Fruit fly (Drosophila melanogaster) whole organism, embryonic: ENCODE measurements around the gene zuc.

Experiments
- ATbp ChIP-seq: fragments of 200-800 bp; sonication (Bioruptor generic); optimal IDR thresholded peaks from 2 replicates; lab custom pipeline; 2017; ENCODE audit warnings: missing biosample characterization, mild to moderate bottlenecking, missing genetic modification characterization, missing genetic modification reagents
- Atf3 ChIP-seq: fragments of 200-800 bp; sonication (Bioruptor generic); optimal IDR thresholded peaks from 3 replicates; lab custom pipeline; 2016; ENCODE audit warnings: missing biosample characterization, missing genetic modification characterization
- BEAF-32 ChIP-seq: fragments of 200-800 bp; sonication (Bioruptor generic); optimal IDR thresholded peaks from 3 replicates; lab custom pipeline; 2017; ENCODE audit warnings: missing biosample characterization, missing genetic modification characterization, mild to moderate bottlenecking, moderate library complexity, missing genetic modification reagents
- CG11398 ChIP-seq: fragments of 200-800 bp; sonication (Bioruptor generic); optimal IDR thresholded peaks from 2 replicates; lab custom pipeline; 2016; ENCODE audit warnings: missing biosample characterization, missing genetic modification characterization
- CG11560 ChIP-seq: fragments of 200-800 bp; sonication (Bioruptor generic); IDR thresholded peaks from 3 replicates; pipeline ENCODE4 v1.3.6; 2022; ENCODE audit warnings: missing biosample characterization, missing genetic modification characterization
- CG11696 ChIP-seq: fragments of 200-800 bp; sonication (Bioruptor generic); IDR thresholded peaks from 2 replicates; pipeline ENCODE4 v1.3.6; 2022; ENCODE audit warnings: missing biosample characterization, missing genetic modification characterization
- CG12391 ChIP-seq: fragments of 200-800 bp; sonication (Bioruptor generic); optimal IDR thresholded peaks from 3 replicates; lab custom pipeline; 2018; ENCODE audit warnings: missing biosample characterization, mild to moderate bottlenecking, missing genetic modification characterization, moderate library complexity
- CG12769 ChIP-seq: fragments of 200-800 bp; sonication (Bioruptor generic); optimal IDR thresholded peaks from 2 replicates; lab custom pipeline; 2019; ENCODE audit warnings: missing biosample characterization, mild to moderate bottlenecking, missing genetic modification characterization, moderate library complexity
- CG13894 ChIP-seq: fragments of 200-800 bp; sonication (Bioruptor generic); optimal IDR thresholded peaks from 3 replicates; lab custom pipeline; 2018; ENCODE audit warnings: missing biosample characterization, mild to moderate bottlenecking, missing genetic modification characterization, moderate library complexity
- CG16779 ChIP-seq: fragments of 200-800 bp; sonication (Bioruptor generic); IDR thresholded peaks from 2 replicates; pipeline ENCODE4 v1.3.6; 2022; ENCODE audit warnings: missing biosample characterization, missing genetic modification characterization
- CG17186 ChIP-seq: fragments of 200-800 bp; sonication (Bioruptor generic); optimal IDR thresholded peaks from 3 replicates; lab custom pipeline; 2017; ENCODE audit warnings: missing biosample characterization, missing genetic modification reagents, missing genetic modification characterization
- CG17359 ChIP-seq: fragments of 200-800 bp; sonication (Bioruptor generic); optimal IDR thresholded peaks from 3 replicates; lab custom pipeline; 2018; ENCODE audit warnings: missing biosample characterization, mild to moderate bottlenecking, missing genetic modification characterization, moderate library complexity
- CG17829 ChIP-seq: fragments of 200-800 bp; optimal IDR thresholded peaks from 2 replicates; lab custom pipeline; 2019; ENCODE audit warnings: missing biosample characterization, mild to moderate bottlenecking, missing genetic modification characterization, moderate library complexity
- CG3065 ChIP-seq: fragments of 200-800 bp; sonication (Bioruptor generic); optimal IDR thresholded peaks from 2 replicates; lab custom pipeline; 2016; ENCODE audit warnings: missing biosample characterization, missing genetic modification characterization
- CG3163 ChIP-seq: fragments of 200-800 bp; sonication (Bioruptor generic); optimal IDR thresholded peaks from 3 replicates; lab custom pipeline; 2016; ENCODE audit warnings: missing biosample characterization, missing genetic modification characterization
- CG33213 ChIP-seq: fragments of 200-800 bp; sonication (Bioruptor generic); optimal IDR thresholded peaks from 3 replicates; lab custom pipeline; 2016; ENCODE audit warnings: missing biosample characterization, missing genetic modification characterization
- CG4730 ChIP-seq: fragments of 200-800 bp; sonication (Bioruptor generic); IDR thresholded peaks from 2 replicates; pipeline ENCODE4 v1.3.6; 2022; ENCODE audit warnings: missing biosample characterization, missing genetic modification characterization
- CG4820 ChIP-seq: fragments of 200-800 bp; sonication (Bioruptor generic); optimal IDR thresholded peaks from 3 replicates; lab custom pipeline; 2016; ENCODE audit warnings: missing biosample characterization, missing genetic modification characterization
- CG4854 ChIP-seq: fragments of 200-800 bp; sonication (Bioruptor generic); optimal IDR thresholded peaks from 2 replicates; lab custom pipeline; 2016; ENCODE audit warnings: missing biosample characterization, missing genetic modification characterization, inconsistent platforms
- CG8089 ChIP-seq: fragments of 200-800 bp; sonication (Bioruptor generic); optimal IDR thresholded peaks from 3 replicates; lab custom pipeline; 2016; ENCODE audit warnings: missing biosample characterization, missing genetic modification characterization
- CG9437 ChIP-seq: fragments of 200-800 bp; sonication (Bioruptor generic); optimal IDR thresholded peaks from 2 replicates; lab custom pipeline; 2018; ENCODE audit warnings: missing biosample characterization, mild to moderate bottlenecking, missing genetic modification characterization
- CrebB ChIP-seq: fragments of 200-800 bp; sonication (Bioruptor generic); optimal IDR thresholded peaks from 3 replicates; lab custom pipeline; 2018; ENCODE audit warnings: missing biosample characterization, mild to moderate bottlenecking, missing genetic modification characterization
- E2f1 ChIP-seq: fragments of 200-800 bp; sonication (Bioruptor generic); IDR thresholded peaks from 2 replicates; pipeline ENCODE4 v1.3.6; 2022; ENCODE audit warnings: missing biosample characterization, missing genetic modification characterization
- Ets97D ChIP-seq: fragments of 200-800 bp; sonication (Bioruptor generic); optimal IDR thresholded peaks from 3 replicates; lab custom pipeline; 2016; ENCODE audit warnings: missing biosample characterization, missing genetic modification characterization
- Fer1 ChIP-seq: fragments of 200-800 bp; sonication (Bioruptor generic); optimal IDR thresholded peaks from 2 replicates; lab custom pipeline; 2017; ENCODE audit warnings: missing biosample characterization, mild to moderate bottlenecking, missing genetic modification characterization
- H15 ChIP-seq: fragments of 200-800 bp; sonication (Bioruptor generic); IDR thresholded peaks from 3 replicates; pipeline ENCODE4 v1.3.6; 2022; ENCODE audit warnings: missing biosample characterization, missing genetic modification characterization
- Hey ChIP-seq: fragments of 200-800 bp; sonication (Bioruptor generic); optimal IDR thresholded peaks from 3 replicates; lab custom pipeline; 2018; ENCODE audit warnings: missing biosample characterization, mild to moderate bottlenecking, missing genetic modification characterization
- Pdp1 ChIP-seq, 2 experiments: fragments of 200-800 bp; sonication (Bioruptor generic); optimal IDR thresholded peaks; 3 replicates each; lab custom pipeline; 2016; ENCODE audit warnings: missing biosample characterization in 2 of 2, missing genetic modification characterization in 2 of 2, mild to moderate bottlenecking in 1 of 2, moderate library complexity in 1 of 2
- Ssrp ChIP-seq: fragments of 200-800 bp; sonication (Bioruptor generic); optimal IDR thresholded peaks from 2 replicates; lab custom pipeline; 2018; ENCODE audit warnings: missing biosample characterization, mild to moderate bottlenecking, missing genetic modification characterization, moderate library complexity
- Xbp1 ChIP-seq: fragments of 200-800 bp; sonication (Bioruptor generic); optimal IDR thresholded peaks from 3 replicates; lab custom pipeline; 2016; ENCODE audit warnings: missing biosample characterization, mild to moderate bottlenecking, missing genetic modification characterization
- ab ChIP-seq: fragments of 200-800 bp; sonication (Bioruptor generic); optimal IDR thresholded peaks from 2 replicates; lab custom pipeline; 2016; ENCODE audit warnings: missing biosample characterization, missing genetic modification characterization
- chinmo ChIP-seq: fragments of 200-800 bp; sonication (Bioruptor generic); IDR thresholded peaks from 4 replicates; pipeline ENCODE4 v1.3.6; 2022; ENCODE audit warnings: missing biosample characterization, missing genetic modification characterization; ENCODE audit not compliant: partially characterized antibody
- dpn ChIP-seq, 2 experiments: fragments of 200-800 bp; sonication (Bioruptor generic); optimal IDR thresholded peaks; 3 replicates each; lab custom pipeline; 2016; ENCODE audit warnings: missing biosample characterization in 2 of 2, missing genetic modification characterization in 2 of 2
- ewg ChIP-seq: fragments of 200-800 bp; sonication (Bioruptor generic); optimal IDR thresholded peaks from 3 replicates; lab custom pipeline; 2017; ENCODE audit warnings: mild to moderate bottlenecking, missing biosample characterization, missing genetic modification reagents, missing genetic modification characterization
- fd102C ChIP-seq: fragments of 200-800 bp; sonication (Bioruptor generic); optimal IDR thresholded peaks from 2 replicates; lab custom pipeline; 2018; ENCODE audit warnings: missing biosample characterization, mild to moderate bottlenecking, missing genetic modification characterization, moderate library complexity
- gfzf ChIP-seq: fragments of 200-800 bp; sonication (Bioruptor generic); optimal IDR thresholded peaks from 2 replicates; lab custom pipeline; 2016; ENCODE audit warnings: missing biosample characterization, mild to moderate bottlenecking, missing genetic modification characterization, moderate library complexity
- grn ChIP-seq: fragments of 200-800 bp; sonication (Bioruptor generic); optimal IDR thresholded peaks from 3 replicates; lab custom pipeline; 2017; ENCODE audit warnings: missing biosample characterization, missing genetic modification characterization
- gsb-n ChIP-seq: fragments of 200-800 bp; sonication (Bioruptor generic); optimal IDR thresholded peaks from 3 replicates; lab custom pipeline; 2018; ENCODE audit warnings: missing biosample characterization, mild to moderate bottlenecking, missing genetic modification characterization
- her ChIP-seq: fragments of 200-800 bp; sonication (Bioruptor generic); optimal IDR thresholded peaks from 2 replicates; lab custom pipeline; 2016; ENCODE audit warnings: missing biosample characterization, missing genetic modification characterization
- mam ChIP-seq: fragments of 200-800 bp; sonication (Bioruptor generic); optimal IDR thresholded peaks from 3 replicates; lab custom pipeline; 2016; ENCODE audit warnings: missing biosample characterization, missing genetic modification characterization
- nmo ChIP-seq: fragments of 200-800 bp; sonication (Bioruptor generic); optimal IDR thresholded peaks from 2 replicates; lab custom pipeline; 2018; ENCODE audit warnings: missing biosample characterization, mild to moderate bottlenecking, missing genetic modification characterization, moderate library complexity
- oc ChIP-seq: fragments of 200-800 bp; sonication (Bioruptor generic); optimal IDR thresholded peaks from 2 replicates; lab custom pipeline; 2018; ENCODE audit warnings: missing biosample characterization, mild to moderate bottlenecking, missing genetic modification characterization, moderate library complexity
- pros ChIP-seq: fragments of 200-800 bp; sonication (Bioruptor generic); optimal IDR thresholded peaks from 3 replicates; lab custom pipeline; 2019; ENCODE audit warnings: missing biosample characterization, mild to moderate bottlenecking, missing genetic modification characterization, moderate library complexity
- pzg ChIP-seq: fragments of 200-800 bp; sonication (Bioruptor generic); optimal IDR thresholded peaks from 3 replicates; lab custom pipeline; 2018; ENCODE audit warnings: missing biosample characterization, mild to moderate bottlenecking, missing genetic modification characterization, moderate library complexity
- rib ChIP-seq: fragments of 200-800 bp; sonication (Bioruptor generic); IDR thresholded peaks from 2 replicates; pipeline ENCODE4 v1.3.6; 2022; ENCODE audit warnings: missing biosample characterization, missing genetic modification characterization
- sd ChIP-seq: fragments of 200-800 bp; sonication (Bioruptor generic); optimal IDR thresholded peaks from 3 replicates; lab custom pipeline; 2018; ENCODE audit warnings: missing biosample characterization, mild to moderate bottlenecking, missing genetic modification characterization, moderate library complexity
- tx ChIP-seq: fragments of 200-800 bp; sonication (Bioruptor generic); optimal IDR thresholded peaks from 2 replicates; lab custom pipeline; 2016; ENCODE audit warnings: missing biosample characterization, missing genetic modification characterization
- wdn ChIP-seq: fragments of 200-800 bp; sonication (Bioruptor generic); IDR thresholded peaks from 2 replicates; pipeline ENCODE4 v1.3.6; 2022; ENCODE audit warnings: missing biosample characterization, missing genetic modification characterization
- z ChIP-seq: fragments of 200-800 bp; sonication (Bioruptor generic); IDR thresholded peaks from 3 replicates; pipeline ENCODE4 v1.3.6; 2022; ENCODE audit warnings: missing biosample characterization, missing genetic modification characterization

zuc gene

dm6 chr2L:11963422-11964322 is 26.0 kb downstream of the zuc start:
- TF ChIP-seq Ets97D (GFP tag; lab: Kevin White, UChicago): no peak
- TF ChIP-seq CG16779 (GFP tag; lab: Robert Waterston, UW): no peak
- no peak for TF ChIP-seq Fer1 (GFP tag; lab: Kevin White, UChicago)
- TF ChIP-seq ab (GFP tag; lab: Kevin White, UChicago): no peak
- TF ChIP-seq CG17829: no peak
- TF ChIP-seq tx: no peak
- TF ChIP-seq grn (GFP tag; lab: Kevin White, UChicago): peak; percentile 0
- no peak for TF ChIP-seq gfzf (GFP tag; lab: Kevin White, UChicago)
- TF ChIP-seq CG4854 (GFP tag; lab: Kevin White, UChicago): no peak
- no peak for TF ChIP-seq ewg (GFP tag; lab: Kevin White, UChicago)
- TF ChIP-seq CG9437 (GFP tag; lab: Kevin White, UChicago): no peak
- TF ChIP-seq H15 (GFP tag; lab: Robert Waterston, UW): no peak
- TF ChIP-seq dpn (GFP tag; optimal IDR thresholded peaks at IDR 0.05; lab: Kevin White, UChicago): no peak
- no peak for TF ChIP-seq CG8089 (GFP tag; lab: Kevin White, UChicago)
- TF ChIP-seq gsb-n: no peak
- TF ChIP-seq CG33213 (GFP tag; lab: Kevin White, UChicago): no peak
- no peak for TF ChIP-seq CG12391
- no peak for TF ChIP-seq wdn
- TF ChIP-seq CG11696: no peak
- no peak for TF ChIP-seq CrebB
- TF ChIP-seq CG11398 (GFP tag; lab: Kevin White, UChicago): no peak
- no peak for TF ChIP-seq mam (GFP tag; lab: Kevin White, UChicago)
- TF ChIP-seq sd (tag; lab: Kevin White, UChicago): peak; percentile 5
- no peak for TF ChIP-seq Hey (tag; lab: Kevin White, UChicago)
- TF ChIP-seq pros (GFP tag; lab: Kevin White, UChicago): no peak
- no peak for TF ChIP-seq Ssrp (tag; lab: Kevin White, UChicago)
- TF ChIP-seq CG12769 (tag; lab: Kevin White, UChicago): peak; percentile 42
- no peak for TF ChIP-seq CG4820 (GFP tag; lab: Kevin White, UChicago)
- peak; percentile 39 for TF ChIP-seq oc (tag; lab: Kevin White, UChicago)
- no peak for TF ChIP-seq ATbp (GFP tag; lab: Kevin White, UChicago)
- TF ChIP-seq z (GFP tag; lab: Robert Waterston, UW): no peak
- TF ChIP-seq Atf3: no peak
- no peak for TF ChIP-seq E2f1
- no peak for TF ChIP-seq fd102C (GFP tag; lab: Kevin White, UChicago)
- no peak for TF ChIP-seq CG17359 (tag; lab: Kevin White, UChicago)
- TF ChIP-seq nmo: no peak
- TF ChIP-seq CG3065 (GFP tag; lab: Kevin White, UChicago): no peak
- TF ChIP-seq Pdp1 (GFP tag; optimal IDR thresholded peaks at IDR 0.05; lab: Kevin White, UChicago): no peak
- TF ChIP-seq chinmo (GFP tag; lab: Robert Waterston, UW): 0 out of 4 replicates have a peak, but pooled peaks have one; percentile 39
- no peak for TF ChIP-seq CG17186 (GFP tag; lab: Kevin White, UChicago)
- TF ChIP-seq pzg (GFP tag; lab: Kevin White, UChicago): no peak
- no peak for TF ChIP-seq her (GFP tag; lab: Kevin White, UChicago)
- no peak for TF ChIP-seq BEAF-32 (GFP tag; lab: Kevin White, UChicago)
- peak; percentile 51 for TF ChIP-seq CG13894 (tag; lab: Kevin White, UChicago)
- no peak for TF ChIP-seq CG11560
- TF ChIP-seq Xbp1 (GFP tag; lab: Kevin White, UChicago): no peak
- TF ChIP-seq CG3163 (GFP tag; lab: Kevin White, UChicago): no peak
- TF ChIP-seq rib (GFP tag; lab: Robert Waterston, UW): no peak
- no peak for TF ChIP-seq CG4730 (GFP tag; lab: Robert Waterston, UW)
